Fruit fly (Drosophila melanogaster): Measurements from ENCODE around the gene Socs16D.

Gene Socs16D

DNA sequence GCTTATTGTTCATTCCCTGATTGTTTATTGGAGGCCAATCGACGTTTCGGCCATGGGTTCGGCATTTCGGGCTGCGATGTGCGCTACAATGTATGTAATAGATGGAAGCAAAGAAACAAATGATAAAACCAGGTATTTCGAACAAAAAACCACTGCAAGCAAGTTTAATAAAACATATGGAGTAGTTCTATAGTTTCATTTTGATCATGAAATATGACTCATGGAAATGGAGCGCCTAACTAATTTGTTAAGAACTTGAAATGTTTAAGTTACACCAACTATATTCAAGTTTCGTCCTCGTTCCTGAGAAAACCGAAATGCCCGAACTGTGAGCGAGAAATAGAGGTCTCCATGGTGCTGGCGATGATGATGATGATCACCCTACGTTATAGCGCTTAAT, 47.1 kb downstream of the Socs16D start (continued):
- TF ChIP-seq GATAe (GFP tag; conservative IDR thresholded peaks at IDR 0.05), result no peak
- TF ChIP-seq CG34224 (GFP tag; IDR thresholded peaks at IDR 0.05; ENCODE audit: partially characterized antibody), result no peak
- 0 out of 2 replicates have a peak, but pooled peaks have one; percentile 29 for TF ChIP-seq lmd (GFP tag; IDR thresholded peaks at IDR 0.05)
- TF ChIP-seq onecut (GFP tag; IDR thresholded peaks at IDR 0.05), result no peak
- peak; percentile 40 for TF ChIP-seq chn (GFP tag; optimal IDR thresholded peaks at IDR 0.05)
- peak; percentile 27 for TF ChIP-seq ATbp (GFP tag; optimal IDR thresholded peaks at IDR 0.05)
- peak; percentile 49 for TF ChIP-seq row (GFP tag; IDR thresholded peaks at IDR 0.05)
- no peak for TF ChIP-seq Nf-YC (tag; optimal IDR thresholded peaks at IDR 0.05)
- no peak for TF ChIP-seq unc-4 (GFP tag; IDR thresholded peaks at IDR 0.05; ENCODE audit: partially characterized antibody)
- peak; percentile 12 for TF ChIP-seq CG8089 (GFP tag; optimal IDR thresholded peaks at IDR 0.05)
- TF ChIP-seq Sin3A (optimal IDR thresholded peaks at IDR 0.05), result no peak
- no peak for TF ChIP-seq CkIIα-i1 (GFP tag; IDR thresholded peaks at IDR 0.05)
- 0 out of 2 replicates have a peak, but pooled peaks have one; percentile 22 for TF ChIP-seq CG17328 (GFP tag; IDR thresholded peaks at IDR 0.05)
- peak; percentile 58 for TF ChIP-seq CG17829 (tag; optimal IDR thresholded peaks at IDR 0.05)
- TF ChIP-seq dimm (GFP tag; IDR thresholded peaks at IDR 0.05), result no peak
- TF ChIP-seq Spps (tag; optimal IDR thresholded peaks at IDR 0.05), result no peak
- TF ChIP-seq nmo (GFP tag; optimal IDR thresholded peaks at IDR 0.05), result peak; percentile 64
- TF ChIP-seq CG7372 (GFP tag; IDR thresholded peaks at IDR 0.05), result no peak
- TF ChIP-seq Sox102F (GFP tag; optimal IDR thresholded peaks at IDR 0.05), result peak; percentile 51
- TF ChIP-seq CG31388 (GFP tag; optimal IDR thresholded peaks at IDR 0.05), result no peak
- 0 out of 3 replicates have a peak, but pooled peaks have one; percentile 13 for TF ChIP-seq CG7357 (GFP tag; IDR thresholded peaks at IDR 0.05)
- no peak for TF ChIP-seq disco-r (GFP tag; optimal IDR thresholded peaks at IDR 0.05)
- TF ChIP-seq CG10543 (GFP tag; optimal IDR thresholded peaks at IDR 0.05), result no peak
- peak; percentile 1 for TF ChIP-seq Chrac-16 (GFP tag; optimal IDR thresholded peaks at IDR 0.05)
- TF ChIP-seq CG9609 (GFP tag; optimal IDR thresholded peaks at IDR 0.05), result no peak
- TF ChIP-seq CG3065 (GFP tag; optimal IDR thresholded peaks at IDR 0.05), result no peak
- no peak for TF ChIP-seq CG4820 (GFP tag; optimal IDR thresholded peaks at IDR 0.05)
- peak; percentile 49 for TF ChIP-seq CG8944 (GFP tag; optimal IDR thresholded peaks at IDR 0.05)
- TF ChIP-seq Vsx1 (GFP tag; optimal IDR thresholded peaks at IDR 0.05), result no peak
- TF ChIP-seq ems (GFP tag; optimal IDR thresholded peaks at IDR 0.05), result peak; percentile 7
- peak; percentile 30 for TF ChIP-seq az2 (GFP tag; optimal IDR thresholded peaks at IDR 0.05)
- TF ChIP-seq ftz-f1 (GFP tag; optimal IDR thresholded peaks at IDR 0.05), result no peak
- peak; percentile 45 for TF ChIP-seq CG10267 (tag; optimal IDR thresholded peaks at IDR 0.05)
- TF ChIP-seq CG11695 (GFP tag; IDR thresholded peaks at IDR 0.05), result 0 out of 3 replicates have a peak, but pooled peaks have one; percentile 43
- TF ChIP-seq prd (optimal IDR thresholded peaks at IDR 0.05), result no peak
- TF ChIP-seq prd (GFP tag; IDR thresholded peaks at IDR 0.05), result peak; percentile 22; the same call in 1 of the 3 replicates
- TF ChIP-seq CG16815 (GFP tag; optimal IDR thresholded peaks at IDR 0.05), result peak; percentile 34
- TF ChIP-seq CG9727 (GFP tag; optimal IDR thresholded peaks at IDR 0.05), result no peak
- no peak for TF ChIP-seq Kr (GFP tag; optimal IDR thresholded peaks at IDR 0.05)
- TF ChIP-seq CG7271 (tag; optimal IDR thresholded peaks at IDR 0.05), result no peak
- no peak for TF ChIP-seq fd102C (GFP tag; optimal IDR thresholded peaks at IDR 0.05)
- TF ChIP-seq scrt (GFP tag; optimal IDR thresholded peaks at IDR 0.05), result no peak
- peak; percentile 23 for TF ChIP-seq Asciz (GFP tag; optimal IDR thresholded peaks at IDR 0.05)
- TF ChIP-seq usp (GFP tag; optimal IDR thresholded peaks at IDR 0.05), result no peak
- peak; percentile 28; the same call in 1 of the 2 replicates for TF ChIP-seq Xrp1 (GFP tag; IDR thresholded peaks at IDR 0.05)
- TF ChIP-seq CG2875 (GFP tag; optimal IDR thresholded peaks at IDR 0.05), result peak; percentile 22
- TF ChIP-seq org-1 (GFP tag; optimal IDR thresholded peaks at IDR 0.05), result no peak
- TF ChIP-seq Bgb (GFP tag; IDR thresholded peaks at IDR 0.05; ENCODE audit: partially characterized antibody), result no peak
- TF ChIP-seq CG10979 (tag; optimal IDR thresholded peaks at IDR 0.05), result peak; percentile 71
- no peak for TF ChIP-seq pum (GFP tag; optimal IDR thresholded peaks at IDR 0.05)
- peak in 1 of 2 experiments; percentile 55 for TF ChIP-seq Hr51 (GFP tag; optimal IDR thresholded peaks at IDR 0.05)
